Worm (Caenorhabditis elegans) whole organism, L3 larva: Measurements from ENCODE around the gene D2023.6.

Source experiments
- R02D3.7 ChIP-seq: fragments of 150-350 bp; optimal IDR thresholded peaks from 2 replicates; lab custom pipeline; 2014; ENCODE audit warnings: missing biosample characterization, missing genetic modification characterization
- fos-1 ChIP-seq: fragments of 150-350 bp; optimal IDR thresholded peaks from 2 replicates; lab custom pipeline; 2014; ENCODE audit warnings: missing biosample characterization, missing genetic modification characterization
- lsy-12 ChIP-seq: sonication (generic microtip); optimal IDR thresholded peaks from 2 replicates; lab custom pipeline; 2016; ENCODE audit warnings: mild to moderate bottlenecking, missing genetic modification characterization, missing compliant biosample characterization
- nfya-1 ChIP-seq: sonication (generic microtip); optimal IDR thresholded peaks from 2 replicates; lab custom pipeline; 2017; ENCODE audit warnings: missing genetic modification characterization, mild to moderate bottlenecking, missing compliant biosample characterization, antibody characterized with exemption, moderate library complexity; ENCODE audit not compliant: insufficient read depth
- nhr-76 ChIP-seq: fragments of 150-350 bp; sonication (generic microtip); optimal IDR thresholded peaks from 5 replicates; lab custom pipeline; 2014; ENCODE audit warnings: missing biosample characterization, missing genetic modification characterization

DNA sequence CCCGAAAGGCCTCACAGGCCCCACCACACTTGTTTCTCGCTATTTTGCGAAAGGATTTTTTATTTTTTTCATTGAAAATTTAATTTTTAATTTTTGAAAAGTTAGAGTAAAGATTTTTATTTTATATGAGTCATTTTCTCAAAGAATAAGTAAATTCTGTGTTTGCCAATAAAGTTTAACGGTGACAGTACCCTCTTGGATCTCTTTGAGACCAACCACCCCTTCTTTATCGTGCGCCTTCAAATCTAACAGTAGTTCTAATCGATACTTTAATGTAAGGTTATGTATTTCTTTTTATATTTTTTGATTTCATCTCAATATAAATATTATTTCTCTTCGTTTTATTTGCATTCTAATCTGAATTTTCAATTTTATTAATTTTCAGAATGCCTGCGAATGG is 18.3 kb downstream of the D2023.6 start, which contains the start of gene hmp-1:
- no peak for TF ChIP-seq nfya-1
- TF ChIP-seq fos-1 (tag; lab: Kevin White, UChicago): no peak
- TF ChIP-seq R02D3.7: no peak
- no peak for TF ChIP-seq lsy-12
- no peak for TF ChIP-seq nhr-76 (tag; lab: Kevin White, UChicago)
